Fruit fly (Drosophila melanogaster) whole organism, prepupa: ENCODE results near the gene Gycalpha99B.

ENCODE experiments used
- Blimp-1 ChIP-seq: fragments of 200-800 bp; sonication (Bioruptor generic); optimal IDR thresholded peaks from 3 replicates; lab custom pipeline; 2017; ENCODE audit warnings: missing biosample characterization, missing genetic modification characterization, mild to moderate bottlenecking, moderate library complexity, missing genetic modification reagents
- CG10631 ChIP-seq: fragments of 200-800 bp; sonication (Bioruptor generic); optimal IDR thresholded peaks from 2 replicates; lab custom pipeline; 2016; ENCODE audit warnings: missing biosample characterization, missing genetic modification characterization
- CG10669 ChIP-seq: fragments of 200-800 bp; sonication (Bioruptor generic); optimal IDR thresholded peaks from 3 replicates; lab custom pipeline; 2018; ENCODE audit warnings: missing biosample characterization, mild to moderate bottlenecking, missing genetic modification characterization, moderate library complexity
- CG11294 ChIP-seq: fragments of 200-800 bp; sonication (Bioruptor generic); IDR thresholded peaks from 2 replicates; pipeline ENCODE4 v1.3.6; 2022; ENCODE audit warnings: missing biosample characterization, missing genetic modification characterization
- CG11762 ChIP-seq: fragments of 200-800 bp; sonication (Bioruptor generic); optimal IDR thresholded peaks from 3 replicates; lab custom pipeline; 2016; ENCODE audit warnings: missing biosample characterization, missing genetic modification characterization; ENCODE audit not compliant: insufficient read depth
- CG11902 ChIP-seq: fragments of 200-800 bp; sonication (Bioruptor generic); optimal IDR thresholded peaks from 3 replicates; lab custom pipeline; 2016; ENCODE audit warnings: missing biosample characterization, missing genetic modification characterization
- CG15336 ChIP-seq: fragments of 200-800 bp; sonication (Bioruptor generic); IDR thresholded peaks from 2 replicates; pipeline ENCODE4 v1.3.6; 2022; ENCODE audit warnings: missing biosample characterization, missing genetic modification characterization
- CG1621 ChIP-seq: fragments of 200-800 bp; sonication (Bioruptor generic); optimal IDR thresholded peaks from 3 replicates; lab custom pipeline; 2018; ENCODE audit warnings: missing biosample characterization, mild to moderate bottlenecking, missing genetic modification characterization
- CG16779 ChIP-seq: fragments of 200-800 bp; sonication (Bioruptor generic); optimal IDR thresholded peaks from 3 replicates; lab custom pipeline; 2017; ENCODE audit warnings: missing biosample characterization, mild to moderate bottlenecking, missing genetic modification characterization
- CG3032 ChIP-seq: fragments of 200-800 bp; optimal IDR thresholded peaks from 2 replicates; lab custom pipeline; 2019; ENCODE audit warnings: missing biosample characterization, mild to moderate bottlenecking, missing genetic modification characterization, moderate library complexity
- CG31627 ChIP-seq: fragments of 200-800 bp; sonication (Bioruptor generic); optimal IDR thresholded peaks from 3 replicates; lab custom pipeline; 2016; ENCODE audit warnings: missing biosample characterization, missing genetic modification characterization
- CG32006 ChIP-seq: fragments of 200-800 bp; sonication (Bioruptor generic); optimal IDR thresholded peaks from 3 replicates; lab custom pipeline; 2017; ENCODE audit warnings: missing biosample characterization, mild to moderate bottlenecking, missing genetic modification characterization
- CG34406 ChIP-seq: fragments of 200-800 bp; sonication (Bioruptor generic); optimal IDR thresholded peaks from 3 replicates; lab custom pipeline; 2016; ENCODE audit warnings: missing biosample characterization, missing genetic modification characterization
- CG3919 ChIP-seq: fragments of 200-800 bp; sonication (Bioruptor generic); optimal IDR thresholded peaks from 3 replicates; lab custom pipeline; 2016; ENCODE audit warnings: missing biosample characterization, missing genetic modification characterization
- CG4318 ChIP-seq: fragments of 200-800 bp; sonication (Bioruptor generic); optimal IDR thresholded peaks from 3 replicates; lab custom pipeline; 2017; ENCODE audit warnings: missing biosample characterization, mild to moderate bottlenecking, missing genetic modification characterization
- CG6163 ChIP-seq: fragments of 200-800 bp; sonication (Bioruptor generic); IDR thresholded peaks from 3 replicates; pipeline ENCODE4 v1.3.6; 2022; ENCODE audit warnings: missing biosample characterization, missing genetic modification characterization
- CG6276 ChIP-seq: fragments of 200-800 bp; sonication (Bioruptor generic); optimal IDR thresholded peaks from 2 replicates; lab custom pipeline; 2017; ENCODE audit warnings: missing biosample characterization, mild to moderate bottlenecking, missing genetic modification characterization
- CG6792 ChIP-seq: fragments of 200-800 bp; sonication (Bioruptor generic); optimal IDR thresholded peaks from 3 replicates; lab custom pipeline; 2016; ENCODE audit warnings: missing biosample characterization, missing genetic modification characterization
- CG6808 ChIP-seq: fragments of 200-800 bp; sonication (Bioruptor generic); optimal IDR thresholded peaks from 3 replicates; lab custom pipeline; 2017; ENCODE audit warnings: missing biosample characterization, missing genetic modification characterization, mild to moderate bottlenecking, moderate library complexity, missing genetic modification reagents
- CG6854 ChIP-seq: fragments of 200-800 bp; sonication (Bioruptor generic); optimal IDR thresholded peaks from 2 replicates; lab custom pipeline; 2017; ENCODE audit warnings: missing biosample characterization, mild to moderate bottlenecking, missing genetic modification characterization
- CG8119 ChIP-seq: fragments of 200-800 bp; sonication (Bioruptor generic); IDR thresholded peaks from 3 replicates; pipeline ENCODE4 v1.3.6; 2022; ENCODE audit warnings: missing biosample characterization, missing genetic modification characterization
- CG8319 ChIP-seq: fragments of 200-800 bp; sonication (Bioruptor generic); optimal IDR thresholded peaks from 3 replicates; lab custom pipeline; 2016; ENCODE audit warnings: missing biosample characterization, missing genetic modification characterization
- CG8632 ChIP-seq: fragments of 200-800 bp; sonication (Bioruptor generic); optimal IDR thresholded peaks from 3 replicates; lab custom pipeline; 2016; ENCODE audit warnings: missing biosample characterization, missing genetic modification characterization
- CG9139 ChIP-seq: fragments of 200-800 bp; sonication (Bioruptor generic); optimal IDR thresholded peaks from 3 replicates; lab custom pipeline; 2017; ENCODE audit warnings: missing biosample characterization, mild to moderate bottlenecking, missing genetic modification characterization
- Eip75B ChIP-seq: fragments of 200-800 bp; sonication (Bioruptor generic); optimal IDR thresholded peaks from 3 replicates; lab custom pipeline; 2016; ENCODE audit warnings: missing biosample characterization, missing genetic modification characterization
- Eip78C ChIP-seq: fragments of 200-800 bp; sonication (Bioruptor generic); peaks from one replicate; lab custom pipeline; 2016; ENCODE audit warnings: missing biosample characterization, missing genetic modification characterization
- Eip93F ChIP-seq: fragments of 200-800 bp; sonication (Bioruptor generic); optimal IDR thresholded peaks from 2 replicates; lab custom pipeline; 2016; ENCODE audit warnings: missing biosample characterization, mild to moderate bottlenecking, missing genetic modification characterization
- Ets21C ChIP-seq: fragments of 200-800 bp; sonication (Bioruptor generic); optimal IDR thresholded peaks from 3 replicates; lab custom pipeline; 2016; ENCODE audit warnings: missing biosample characterization, missing genetic modification characterization
- Ets96B ChIP-seq: fragments of 200-800 bp; optimal IDR thresholded peaks from 2 replicates; lab custom pipeline; 2019; ENCODE audit warnings: missing biosample characterization, mild to moderate bottlenecking, missing genetic modification characterization, moderate library complexity
- Gug ChIP-seq: fragments of 200-800 bp; sonication (Bioruptor generic); IDR thresholded peaks from 2 replicates; pipeline ENCODE4 v1.3.6; 2022; ENCODE audit warnings: missing biosample characterization, missing genetic modification characterization
- Hr38 ChIP-seq: sonication (Bioruptor generic); optimal IDR thresholded peaks from 2 replicates; lab custom pipeline; 2016; ENCODE audit warnings: missing biosample characterization, missing genetic modification characterization
- Hr39 ChIP-seq: fragments of 200-800 bp; sonication (Bioruptor generic); optimal IDR thresholded peaks from 2 replicates; lab custom pipeline; 2016; ENCODE audit warnings: missing biosample characterization, missing genetic modification characterization
- Hr4 ChIP-seq: fragments of 200-800 bp; sonication (Bioruptor generic); optimal IDR thresholded peaks from 3 replicates; lab custom pipeline; 2016; ENCODE audit warnings: missing biosample characterization, missing genetic modification characterization
- Lpt ChIP-seq: fragments of 200-800 bp; sonication (Bioruptor generic); optimal IDR thresholded peaks from 3 replicates; lab custom pipeline; 2016; ENCODE audit warnings: missing biosample characterization, missing genetic modification characterization
- Met ChIP-seq: fragments of 200-800 bp; sonication (Bioruptor generic); optimal IDR thresholded peaks from 3 replicates; lab custom pipeline; 2016; ENCODE audit warnings: missing biosample characterization, missing genetic modification characterization
- OdsH ChIP-seq: fragments of 200-800 bp; sonication (Bioruptor generic); optimal IDR thresholded peaks from 3 replicates; lab custom pipeline; 2016; ENCODE audit warnings: missing biosample characterization, missing genetic modification characterization
- Smox ChIP-seq: fragments of 200-800 bp; sonication (Bioruptor generic); optimal IDR thresholded peaks from 3 replicates; lab custom pipeline; 2016; ENCODE audit warnings: missing biosample characterization, missing genetic modification characterization
- Sox102F ChIP-seq: fragments of 200-800 bp; sonication (Bioruptor generic); optimal IDR thresholded peaks from 2 replicates; lab custom pipeline; 2016; ENCODE audit warnings: missing biosample characterization, mild to moderate bottlenecking, missing genetic modification characterization
- Sox14 ChIP-seq: fragments of 200-800 bp; sonication (Bioruptor generic); optimal IDR thresholded peaks from 3 replicates; lab custom pipeline; 2016; ENCODE audit warnings: missing biosample characterization, missing genetic modification characterization
- achi ChIP-seq: fragments of 200-800 bp; sonication (Bioruptor generic); optimal IDR thresholded peaks from 3 replicates; lab custom pipeline; 2016; ENCODE audit warnings: missing biosample characterization, missing genetic modification characterization
- cyc ChIP-seq: fragments of 200-800 bp; sonication (Bioruptor generic); optimal IDR thresholded peaks from 3 replicates; lab custom pipeline; 2016; ENCODE audit warnings: missing biosample characterization, missing genetic modification characterization
- dac ChIP-seq: fragments of 200-800 bp; sonication (Bioruptor generic); optimal IDR thresholded peaks from 2 replicates; lab custom pipeline; 2017; ENCODE audit warnings: missing biosample characterization, mild to moderate bottlenecking, missing genetic modification characterization
- dsx ChIP-seq: fragments of 200-800 bp; optimal IDR thresholded peaks from 3 replicates; lab custom pipeline; 2019; ENCODE audit warnings: missing biosample characterization, mild to moderate bottlenecking, missing genetic modification characterization, moderate library complexity; ENCODE audit not compliant: poor library complexity, severe bottlenecking
- eg ChIP-seq: fragments of 200-800 bp; sonication (Bioruptor generic); IDR thresholded peaks from 3 replicates; pipeline ENCODE4 v1.3.6; 2022; ENCODE audit warnings: missing biosample characterization, missing genetic modification characterization
- fd85E ChIP-seq: fragments of 200-800 bp; sonication (Bioruptor generic); optimal IDR thresholded peaks from 3 replicates; lab custom pipeline; 2016; ENCODE audit warnings: missing biosample characterization, missing genetic modification characterization
- lz ChIP-seq: fragments of 200-800 bp; sonication (Bioruptor generic); optimal IDR thresholded peaks from 3 replicates; lab custom pipeline; 2016; ENCODE audit warnings: missing biosample characterization, missing genetic modification characterization
- net ChIP-seq: fragments of 200-800 bp; sonication (Bioruptor generic); optimal IDR thresholded peaks from 3 replicates; lab custom pipeline; 2016; ENCODE audit warnings: missing biosample characterization, missing genetic modification characterization
- pdm3 ChIP-seq: fragments of 200-800 bp; sonication (Bioruptor generic); optimal IDR thresholded peaks from 3 replicates; lab custom pipeline; 2016; ENCODE audit warnings: missing biosample characterization, missing genetic modification characterization
- salr ChIP-seq, 2 experiments: fragments of 200-800 bp; sonication (Bioruptor generic); optimal IDR thresholded peaks; 3 replicates each; lab custom pipeline; 2016 to 2018; ENCODE audit warnings: missing biosample characterization in 2 of 2, missing genetic modification characterization in 2 of 2, mild to moderate bottlenecking in 1 of 2
- spab ChIP-seq: fragments of 200-800 bp; sonication (Bioruptor generic); optimal IDR thresholded peaks from 2 replicates; lab custom pipeline; 2017; ENCODE audit warnings: missing biosample characterization, mild to moderate bottlenecking, missing genetic modification characterization, missing genetic modification reagents
- svp ChIP-seq: fragments of 200-800 bp; sonication (Bioruptor generic); peaks from one replicate; lab custom pipeline; 2016; ENCODE audit warnings: missing biosample characterization, missing genetic modification characterization
- topi ChIP-seq: fragments of 200-800 bp; sonication (Bioruptor generic); optimal IDR thresholded peaks from 3 replicates; lab custom pipeline; 2016; ENCODE audit warnings: missing biosample characterization, missing genetic modification characterization
- vri ChIP-seq: fragments of 200-800 bp; sonication (Bioruptor generic); optimal IDR thresholded peaks from 3 replicates; lab custom pipeline; 2016; ENCODE audit warnings: missing biosample characterization, mild to moderate bottlenecking, missing genetic modification characterization

Gycalpha99B gene

DNA sequence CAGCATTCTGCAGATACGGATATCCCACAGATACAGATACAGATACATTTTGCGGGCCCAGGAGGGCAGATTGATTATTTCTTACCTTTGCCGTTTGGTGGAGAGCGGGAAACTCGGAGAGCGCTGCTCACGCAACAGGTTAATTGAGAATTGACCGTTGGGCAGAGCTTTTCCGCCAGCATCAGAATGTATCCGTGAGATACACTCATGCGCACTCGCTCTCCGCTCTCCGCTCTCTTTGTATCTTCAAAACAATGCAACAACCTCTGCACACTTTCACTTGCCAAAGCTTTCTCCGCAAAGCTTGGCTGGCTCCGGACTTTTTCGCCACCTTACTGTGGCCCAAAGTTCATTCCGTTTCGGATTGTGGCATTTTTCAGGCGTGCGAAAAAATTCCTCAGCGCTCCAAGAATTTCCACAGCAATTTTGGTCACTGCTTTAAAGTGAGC is at the start of gene Gycalpha99B, which contains the start of gene CG7582:
Gene Gycalpha99B, plus strand, starts transcription at position 352 of the 449 bp plus-strand sequence.
Gene CG7582, minus strand, starts transcription at position 127 of the 449 bp plus-strand sequence.
- TF ChIP-seq lz (GFP tag; lab: Kevin White, UChicago): no peak
- no peak for TF ChIP-seq spab (GFP tag; lab: Kevin White, UChicago)
- TF ChIP-seq CG34406 (GFP tag; lab: Kevin White, UChicago): no peak
- TF ChIP-seq dsx: peak; percentile 6
- TF ChIP-seq CG15336 (GFP tag; lab: Robert Waterston, UW): peak; percentile 73
- TF ChIP-seq Hr39 (GFP tag; lab: Kevin White, UChicago): no peak
- no peak for TF ChIP-seq CG11762 (GFP tag; lab: Kevin White, UChicago)
- no peak for TF ChIP-seq CG8319 (GFP tag; lab: Kevin White, UChicago)
- TF ChIP-seq Eip78C (GFP tag; lab: Kevin White, UChicago): peak; percentile 55
- TF ChIP-seq achi: no peak
- TF ChIP-seq CG3032: no peak
- peak; percentile 19 for TF ChIP-seq CG6808 (GFP tag; lab: Kevin White, UChicago)
- no peak for TF ChIP-seq Met
- TF ChIP-seq CG4318: no peak
- peak; percentile 28 for TF ChIP-seq CG3919 (GFP tag; lab: Kevin White, UChicago)
- TF ChIP-seq net: no peak
- TF ChIP-seq CG1621: peak; percentile 45
- TF ChIP-seq vri (GFP tag; lab: Kevin White, UChicago): no peak
- no peak for TF ChIP-seq CG8632 (GFP tag; lab: Kevin White, UChicago)
- TF ChIP-seq fd85E (GFP tag; lab: Kevin White, UChicago): peak; percentile 5
- no peak for TF ChIP-seq Sox14
- peak; percentile 23 for TF ChIP-seq CG16779 (tag; lab: Kevin White, UChicago)
- TF ChIP-seq CG9139 (GFP tag; lab: Kevin White, UChicago): no peak
- TF ChIP-seq Eip93F: no peak
- peak; percentile 51 for TF ChIP-seq Sox102F (GFP tag; lab: Kevin White, UChicago)
- TF ChIP-seq salr (GFP tag; optimal IDR thresholded peaks at IDR 0.05; lab: Kevin White, UChicago): no peak
- no peak for TF ChIP-seq CG6792 (GFP tag; lab: Kevin White, UChicago)
- TF ChIP-seq svp: peak; percentile 90
- TF ChIP-seq Blimp-1: peak; percentile 99
- no peak for TF ChIP-seq Lpt (GFP tag; lab: Kevin White, UChicago)
- TF ChIP-seq CG32006 (GFP tag; lab: Kevin White, UChicago): no peak
- no peak for TF ChIP-seq Gug (GFP tag; lab: Robert Waterston, UW)
- TF ChIP-seq CG6276 (GFP tag; lab: Kevin White, UChicago): peak; percentile 42
- peak; percentile 72 for TF ChIP-seq CG6854 (GFP tag; lab: Kevin White, UChicago)
- no peak for TF ChIP-seq Hr38 (GFP tag; lab: Kevin White, UChicago)
- TF ChIP-seq topi (GFP tag; lab: Kevin White, UChicago): no peak
- TF ChIP-seq CG11902 (GFP tag; lab: Kevin White, UChicago): no peak
- peak; percentile 24; the same call in 1 of the 3 replicates for TF ChIP-seq CG6163 (GFP tag; lab: Robert Waterston, UW)
- no peak for TF ChIP-seq cyc (GFP tag; lab: Kevin White, UChicago)
- TF ChIP-seq Eip75B (GFP tag; lab: Kevin White, UChicago): no peak
- TF ChIP-seq OdsH (GFP tag; lab: Kevin White, UChicago): no peak
- TF ChIP-seq eg (GFP tag; lab: Robert Waterston, UW): peak; percentile 14; the same call in 1 of the 3 replicates
- no peak for TF ChIP-seq Ets21C
- no peak for TF ChIP-seq Smox
- no peak for TF ChIP-seq CG10631 (GFP tag; lab: Kevin White, UChicago)
- no peak for TF ChIP-seq Hr4 (GFP tag; lab: Kevin White, UChicago)
- TF ChIP-seq Ets96B: no peak
- TF ChIP-seq pdm3 (GFP tag; lab: Kevin White, UChicago): no peak
- no peak for TF ChIP-seq dac (GFP tag; lab: Kevin White, UChicago)
- no peak for TF ChIP-seq CG31627 (GFP tag; lab: Kevin White, UChicago)
- TF ChIP-seq CG11294: no peak
- peak; percentile 63; the same call in 2 of the 3 replicates for TF ChIP-seq CG8119 (GFP tag; lab: Robert Waterston, UW)
- TF ChIP-seq CG10669 (GFP tag; lab: Kevin White, UChicago): no peak
